Fruit fly (Drosophila melanogaster) whole organism: ENCODE results near the gene CG43064.

Source experiments
- Dll ChIP-seq: fragments of >200 bp; optimal IDR thresholded peaks from 2 replicates; lab custom pipeline; 2017
- EcR ChIP-seq, 2 experiments: fragments of >200 bp; optimal IDR thresholded peaks; 2 replicates each; lab custom pipeline; 2017; ENCODE audit warnings: missing biosample characterization in 2 of 2, missing genetic modification characterization in 2 of 2, missing genetic modification reagents in 2 of 2
- pan ChIP-seq: fragments of >200 bp; optimal IDR thresholded peaks from 2 replicates; lab custom pipeline; 2017
- psq ChIP-seq: fragments of >200 bp; optimal IDR thresholded peaks from 2 replicates; lab custom pipeline; 2017

DNA sequence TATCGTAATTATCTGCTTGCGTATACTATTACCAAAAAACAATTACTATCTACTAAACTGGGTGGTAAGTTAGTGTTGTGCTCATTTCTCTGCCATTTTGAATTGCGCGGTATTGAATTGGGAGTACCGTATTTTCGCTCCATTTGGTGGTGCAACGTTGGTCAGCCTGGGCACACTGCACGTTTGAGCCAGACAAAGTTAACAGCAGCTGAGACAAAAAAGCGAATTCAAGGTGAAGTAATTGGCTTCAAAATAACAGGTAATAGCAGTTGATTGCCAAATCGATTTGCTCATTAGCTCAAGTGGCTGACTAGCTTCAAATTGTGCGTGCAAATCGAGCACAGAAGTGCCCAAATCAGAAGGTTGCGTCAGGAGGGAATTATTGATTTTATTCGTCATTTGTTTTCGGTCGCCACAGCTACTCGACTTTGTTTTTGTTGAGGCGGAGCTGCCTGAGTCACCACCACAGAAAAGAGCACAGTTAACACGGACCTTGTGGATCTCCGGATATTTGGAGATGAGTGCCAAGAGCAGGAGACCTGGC is 41.0 kb downstream of the CG43064 start, which contains the start of gene Klp68D:
- TF ChIP-seq Dll (no peak), psq (lab: Kevin White, UChicago) (no peak), pan (lab: Kevin White, UChicago) (no peak), EcR (GFP tag; optimal IDR thresholded peaks at IDR 0.05; lab: Kevin White, UChicago) (no peak)
